Worm (Caenorhabditis elegans): ENCODE measurements around the gene dhgd-1.

- TF ChIP-seq ama-1 (optimal IDR thresholded peaks at IDR 0.05) (no peak), ets-7 (tag; optimal IDR thresholded peaks at IDR 0.05) (no peak), flt-1 (GFP tag; IDR thresholded peaks at IDR 0.05) (no peak), pes-1 (GFP tag; IDR thresholded peaks at IDR 0.05) (no peak), ceh-36 (tag; optimal IDR thresholded peaks at IDR 0.05) (no peak), ceh-13 (GFP tag; optimal IDR thresholded peaks at IDR 0.05) (no peak)
Measured at ce11 chrII:11555634-11556033, 3.8 kb upstream of the dhgd-1 start, which contains the start of gene F54D5.24.
